ENCODE assay signal across 3 fruit fly cellular contexts in the genomic region with DNA sequence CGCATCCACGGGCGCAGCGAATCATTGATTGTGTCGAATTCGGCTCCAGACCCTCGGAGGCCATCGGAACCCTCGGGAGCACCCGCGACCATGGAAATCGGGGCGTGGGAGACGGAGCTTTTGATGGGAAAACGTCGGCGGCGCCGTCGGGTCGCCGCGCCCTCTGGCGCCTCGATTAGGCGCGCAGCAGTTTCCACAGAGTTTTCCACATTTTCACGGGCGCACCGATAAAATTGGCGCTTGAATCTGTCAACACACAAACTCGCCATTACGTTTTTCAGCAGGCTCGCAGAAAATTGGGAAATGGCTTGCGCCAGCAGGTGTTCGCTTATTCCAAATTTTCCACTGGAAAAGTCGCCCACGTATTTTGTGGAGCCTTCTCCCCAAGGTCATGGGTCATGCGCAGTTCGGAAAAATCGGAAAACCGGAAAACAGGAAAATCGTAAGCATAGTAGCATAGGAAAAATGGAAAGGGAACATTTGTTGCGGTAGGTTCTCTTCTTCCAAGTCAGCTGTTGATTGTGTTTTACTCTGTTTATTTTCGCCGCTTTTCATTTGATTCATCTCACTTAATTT.
A peak's percentile ranks its signal among the peaks of the same experiment; 100 is the strongest.
TF ChIP-seq lines count a peak whose summit lies in the region.

No protein-coding gene starts in this region.

- peak; percentile 75 for TF ChIP-seq CTCF in whole organism, embryonic (GFP tag; optimal IDR thresholded peaks at IDR 0.05; lab: Kevin White, UChicago)

TF ChIP-seq in whole organism, embryonic, 481 proteins besides CTCF, POLR2A, EP300 and RAD21 (continues in another document):
- TF ChIP-seq CG16779 (GFP tag; IDR thresholded peaks at IDR 0.05; lab: Robert Waterston, UW) = no peak
- no peak for TF ChIP-seq trem (tag; optimal IDR thresholded peaks at IDR 0.05; lab: Kevin White, UChicago)
- TF ChIP-seq dm (GFP tag; optimal IDR thresholded peaks at IDR 0.05; lab: Kevin White, UChicago) = no peak
- TF ChIP-seq hbn (GFP tag; IDR thresholded peaks at IDR 0.05; lab: Robert Waterston, UW; ENCODE audit: partially characterized antibody) = no peak
- peak in 1 of 2 experiments; percentile 56 for TF ChIP-seq Hr78 (GFP tag; optimal IDR thresholded peaks at IDR 0.05; lab: Kevin White, UChicago)
- TF ChIP-seq TFAM (GFP tag; optimal IDR thresholded peaks at IDR 0.05; lab: Kevin White, UChicago) = no peak
- TF ChIP-seq CG10321 (GFP tag; IDR thresholded peaks at IDR 0.05; lab: Robert Waterston, UW) = no peak
- TF ChIP-seq pita (GFP tag; optimal IDR thresholded peaks at IDR 0.05; lab: Kevin White, UChicago) = no peak
- no peak for TF ChIP-seq tna (GFP tag; IDR thresholded peaks at IDR 0.05; lab: Robert Waterston, UW; ENCODE audit: partially characterized antibody)
- no peak for TF ChIP-seq CG8388 (GFP tag; optimal IDR thresholded peaks at IDR 0.05; lab: Kevin White, UChicago)
- TF ChIP-seq CG2120 (GFP tag; optimal IDR thresholded peaks at IDR 0.05; lab: Kevin White, UChicago) = no peak
- TF ChIP-seq chinmo (GFP tag; IDR thresholded peaks at IDR 0.05; lab: Robert Waterston, UW; ENCODE audit: partially characterized antibody) = 0 out of 4 replicates have a peak, but pooled peaks have one; percentile 43
- TF ChIP-seq D19B (GFP tag; optimal IDR thresholded peaks at IDR 0.05; lab: Kevin White, UChicago) = no peak
- TF ChIP-seq BtbVII (GFP tag; optimal IDR thresholded peaks at IDR 0.05; lab: Kevin White, UChicago) = no peak
- 0 out of 2 replicates have a peak, but pooled peaks have one; percentile 18 for TF ChIP-seq unc-4 (GFP tag; IDR thresholded peaks at IDR 0.05; lab: Robert Waterston, UW; ENCODE audit: partially characterized antibody)
- no peak for TF ChIP-seq CG31388 (GFP tag; optimal IDR thresholded peaks at IDR 0.05; lab: Kevin White, UChicago)
- TF ChIP-seq CG31224 (GFP tag; IDR thresholded peaks at IDR 0.05; lab: Robert Waterston, UW) = peak; percentile 98
- no peak for TF ChIP-seq lmd (GFP tag; IDR thresholded peaks at IDR 0.05; lab: Robert Waterston, UW)
- no peak for TF ChIP-seq oc (tag; optimal IDR thresholded peaks at IDR 0.05; lab: Kevin White, UChicago)
- peak; percentile 38 for TF ChIP-seq Fer1 (GFP tag; optimal IDR thresholded peaks at IDR 0.05; lab: Kevin White, UChicago)
- peak; percentile 40; the same call in 1 of the 2 replicates for TF ChIP-seq onecut (GFP tag; IDR thresholded peaks at IDR 0.05; lab: Robert Waterston, UW)
- no peak for TF ChIP-seq Meics (GFP tag; optimal IDR thresholded peaks at IDR 0.05; lab: Kevin White, UChicago)
- TF ChIP-seq pan (optimal IDR thresholded peaks at IDR 0.05; lab: Kevin White, UChicago) = no peak
- no peak for TF ChIP-seq pan (GFP tag; optimal IDR thresholded peaks at IDR 0.05 in 1 of 2, IDR thresholded peaks at IDR 0.05 in 1 of 2)
- TF ChIP-seq CG8944 (GFP tag; optimal IDR thresholded peaks at IDR 0.05; lab: Kevin White, UChicago) = no peak
- TF ChIP-seq jumu (GFP tag; optimal IDR thresholded peaks at IDR 0.05; lab: Kevin White, UChicago) = no peak
- TF ChIP-seq vfl (GFP tag; optimal IDR thresholded peaks at IDR 0.05; lab: Kevin White, UChicago) = no peak

TF ChIP-seq in whole organism, prepupa, 60 proteins besides CTCF, POLR2A, EP300 and RAD21:
- TF ChIP-seq svp (GFP tag; lab: Kevin White, UChicago) (peak; percentile 56), CG8319 (GFP tag; optimal IDR thresholded peaks at IDR 0.05; lab: Kevin White, UChicago) (no peak), CG9139 (GFP tag; optimal IDR thresholded peaks at IDR 0.05; lab: Kevin White, UChicago) (no peak), CG6854 (GFP tag; optimal IDR thresholded peaks at IDR 0.05; lab: Kevin White, UChicago) (no peak)

TF ChIP-seq in whole organism, pupa, 21 proteins besides CTCF, POLR2A, EP300 and RAD21:
- TF ChIP-seq CG12605 (GFP tag; IDR thresholded peaks at IDR 0.05; lab: Robert Waterston, UW) (0 out of 2 replicates have a peak, but pooled peaks have one; percentile 32), CG4496 (GFP tag; IDR thresholded peaks at IDR 0.05; lab: Robert Waterston, UW) (no peak), D1 (tag; optimal IDR thresholded peaks at IDR 0.05; lab: Kevin White, UChicago) (no peak), CG15710 (tag; optimal IDR thresholded peaks at IDR 0.05; lab: Kevin White, UChicago) (no peak)
